Fruit fly (Drosophila melanogaster): ENCODE data around the gene Whamy.

Whamy gene

dm6 chr3R:9747272-9747874, 26.8 kb downstream of the Whamy start, which contains the start of gene CG12948 (continued):
- TF ChIP-seq nau (GFP tag; optimal IDR thresholded peaks at IDR 0.05) (no peak), Fer2 (tag; optimal IDR thresholded peaks at IDR 0.05) (peak; percentile 55), nom (GFP tag; optimal IDR thresholded peaks at IDR 0.05) (peak; percentile 65), CHES-1-like (GFP tag; optimal IDR thresholded peaks at IDR 0.05) (peak; percentile 11), grau (tag; optimal IDR thresholded peaks at IDR 0.05) (peak; percentile 67), CG1529 (GFP tag; optimal IDR thresholded peaks at IDR 0.05) (peak; percentile 13), HLHmδ (GFP tag; optimal IDR thresholded peaks at IDR 0.05) (no peak), CG11456 (GFP tag; IDR thresholded peaks at IDR 0.05) (0 out of 3 replicates have a peak, but pooled peaks have one; percentile 12), bbx (GFP tag; IDR thresholded peaks at IDR 0.05; ENCODE audit: partially characterized antibody) (peak; percentile 75), CG3838 (GFP tag; optimal IDR thresholded peaks at IDR 0.05) (no peak), CG7745 (tag; optimal IDR thresholded peaks at IDR 0.05) (no peak), klu (GFP tag; IDR thresholded peaks at IDR 0.05) (peak; percentile 56; the same call in 1 of the 2 replicates), Nf-YC (tag; optimal IDR thresholded peaks at IDR 0.05) (no peak), CG6854 (GFP tag; optimal IDR thresholded peaks at IDR 0.05) (no peak), CG12744 (GFP tag; optimal IDR thresholded peaks at IDR 0.05) (no peak), CG9932 (GFP tag; IDR thresholded peaks at IDR 0.05) (peak; percentile 77), CG10431 (GFP tag; optimal IDR thresholded peaks at IDR 0.05) (no peak), Rfx (GFP tag; IDR thresholded peaks at IDR 0.05) (peak; percentile 63), NC2α (GFP tag; optimal IDR thresholded peaks at IDR 0.05) (no peak), CG3163 (GFP tag; optimal IDR thresholded peaks at IDR 0.05) (no peak), tup (GFP tag; optimal IDR thresholded peaks at IDR 0.05) (no peak), jumu (GFP tag; optimal IDR thresholded peaks at IDR 0.05) (peak; percentile 10), cg (GFP tag; optimal IDR thresholded peaks at IDR 0.05) (no peak), psq (GFP tag; optimal IDR thresholded peaks at IDR 0.05) (no peak), CG1792 (GFP tag; optimal IDR thresholded peaks at IDR 0.05) (peak; percentile 16), rib (GFP tag; IDR thresholded peaks at IDR 0.05) (no peak), gsb (GFP tag; IDR thresholded peaks at IDR 0.05) (no peak), Doc2 (GFP tag; IDR thresholded peaks at IDR 0.05) (no peak), Awh (GFP tag; IDR thresholded peaks at IDR 0.05) (no peak), Neu2 (GFP tag; optimal IDR thresholded peaks at IDR 0.05; ENCODE audit: borderline replicate concordance) (no peak), mld (GFP tag; IDR thresholded peaks at IDR 0.05; ENCODE audit: partially characterized antibody) (peak; percentile 79; the same call in 1 of the 3 replicates), CG8765 (GFP tag; IDR thresholded peaks at IDR 0.05) (no peak), CG14050 (GFP tag; IDR thresholded peaks at IDR 0.05) (no peak; the same call in 2 of the 3 replicates), stc (GFP tag; IDR thresholded peaks at IDR 0.05) (no peak), salm (tag; optimal IDR thresholded peaks at IDR 0.05) (no peak), ab (GFP tag; optimal IDR thresholded peaks at IDR 0.05) (no peak), sens (GFP tag) (peak; percentile 90), slp2 (GFP tag; optimal IDR thresholded peaks at IDR 0.05) (peak; percentile 21), CG10959 (GFP tag; IDR thresholded peaks at IDR 0.05) (no peak), HHEX (GFP tag; optimal IDR thresholded peaks at IDR 0.05) (no peak), Sox102F (GFP tag; optimal IDR thresholded peaks at IDR 0.05) (no peak), Blimp-1 (GFP tag; optimal IDR thresholded peaks at IDR 0.05) (no peak), Xrp1 (GFP tag; IDR thresholded peaks at IDR 0.05) (peak; percentile 56), CG2116 (GFP tag; optimal IDR thresholded peaks at IDR 0.05) (peak; percentile 57), Six4 (GFP tag; optimal IDR thresholded peaks at IDR 0.05) (no peak), CG8290 (GFP tag; optimal IDR thresholded peaks at IDR 0.05) (peak; percentile 8), CG8290 (tag; optimal IDR thresholded peaks at IDR 0.05) (no peak), scrt (GFP tag; optimal IDR thresholded peaks at IDR 0.05) (no peak), B-H2 (GFP tag; optimal IDR thresholded peaks at IDR 0.05) (peak; percentile 66), danr (GFP tag; IDR thresholded peaks at IDR 0.05) (no peak), Dref (GFP tag; IDR thresholded peaks at IDR 0.05) (peak; percentile 56)

Measured in whole organism, embryonic.